Worm (Caenorhabditis elegans) whole organism, L1 larva: ENCODE data around the gene hst-3.2.

Experiments used
- C04F5.9 ChIP-seq: sonication (generic microtip); optimal IDR thresholded peaks from 2 replicates; lab custom pipeline; 2016; ENCODE audit warnings: missing genetic modification characterization, missing compliant biosample characterization
- F16B12.6 ChIP-seq: fragments of 150-350 bp; optimal IDR thresholded peaks from 2 replicates; lab custom pipeline; 2014; ENCODE audit warnings: missing biosample characterization, missing genetic modification characterization
- Y116A8C.19 ChIP-seq: sonication (generic microtip); optimal IDR thresholded peaks from 2 replicates; lab custom pipeline; 2016; ENCODE audit warnings: missing compliant biosample characterization, missing genetic modification characterization, borderline replicate concordance
- aha-1 ChIP-seq: fragments of 150-350 bp; optimal IDR thresholded peaks from 2 replicates; lab custom pipeline; 2014; ENCODE audit warnings: missing biosample characterization, missing genetic modification characterization
- aly-2 ChIP-seq: fragments of 150-350 bp; optimal IDR thresholded peaks from 2 replicates; lab custom pipeline; 2014; ENCODE audit warnings: missing biosample characterization, missing genetic modification characterization
- ama-1 ChIP-seq: fragments of 150-350 bp; optimal IDR thresholded peaks from 2 replicates; lab custom pipeline; 2014
- blmp-1 ChIP-seq: fragments of 150-350 bp; optimal IDR thresholded peaks from 2 replicates; lab custom pipeline; 2014; ENCODE audit warnings: missing biosample characterization, missing genetic modification characterization
- ceh-63 ChIP-seq: fragments of 200-800 bp; sonication (Bioruptor generic); optimal IDR thresholded peaks from 2 replicates; lab custom pipeline; 2018; ENCODE audit warnings: mild to moderate bottlenecking, missing genetic modification characterization, missing compliant biosample characterization
- ces-1 ChIP-seq: fragments of 150-350 bp; optimal IDR thresholded peaks from 2 replicates; lab custom pipeline; 2014; ENCODE audit warnings: missing biosample characterization, missing genetic modification reagents, missing genetic modification characterization
- dpl-1 ChIP-seq, 3 experiments: fragments of 150-350 bp in 2 of 3; sonication (generic microtip) in 1 of 3; optimal IDR thresholded peaks; 2 replicates each; lab custom pipeline; 2014 to 2017; ENCODE audit warnings: missing biosample characterization in 3 of 3, missing genetic modification characterization in 3 of 3, missing genetic modification reagents in 3 of 3
- efl-1 ChIP-seq, 4 experiments: fragments of 150-350 bp; optimal IDR thresholded peaks in 3 of 4; peaks in 1 of 4; 1 replicate in 1 of 4; 2 replicates in 3 of 4; lab custom pipeline; 2014; ENCODE audit warnings: missing biosample characterization in 2 of 4, missing genetic modification characterization in 2 of 4, missing genetic modification reagents in 2 of 4
- egl-13 ChIP-seq: sonication (generic microtip); optimal IDR thresholded peaks from 2 replicates; lab custom pipeline; 2016; ENCODE audit warnings: missing genotype, missing genetic modification reagents, missing genetic modification characterization, missing compliant biosample characterization
- egl-27 ChIP-seq, 2 experiments: fragments of 150-350 bp in 1 of 2; sonication (generic microtip); optimal IDR thresholded peaks; 3 replicates each; lab custom pipeline; 2017 to 2018; ENCODE audit warnings: missing biosample characterization in 2 of 2, missing genetic modification characterization in 2 of 2, missing genetic modification reagents in 2 of 2
- elt-3 ChIP-seq, 6 experiments: fragments of 150-350 bp in 1 of 6; sonication (generic microtip); optimal IDR thresholded peaks; 2 replicates each; lab custom pipeline; 2017 to 2018; ENCODE audit warnings: missing biosample characterization in 6 of 6, missing genetic modification characterization in 6 of 6, inconsistent platforms in 1 of 6
- fkh-4 ChIP-seq: sonication (generic microtip); optimal IDR thresholded peaks from 2 replicates; lab custom pipeline; 2016; ENCODE audit warnings: missing compliant biosample characterization, missing genetic modification characterization, borderline replicate concordance
- fos-1 ChIP-seq: fragments of 150-350 bp; optimal IDR thresholded peaks from 2 replicates; lab custom pipeline; 2014; ENCODE audit warnings: missing biosample characterization, missing genetic modification characterization
- hlh-17 ChIP-seq: fragments of 200-800 bp; sonication (Bioruptor generic); optimal IDR thresholded peaks from 2 replicates; lab custom pipeline; 2018; ENCODE audit warnings: missing genetic modification characterization, mild to moderate bottlenecking, missing compliant biosample characterization, moderate library complexity, borderline replicate concordance
- irx-1 ChIP-seq: sonication (generic microtip); optimal IDR thresholded peaks from 2 replicates; lab custom pipeline; 2016; ENCODE audit warnings: missing genetic modification characterization, missing compliant biosample characterization
- isw-1 ChIP-seq: fragments of 200-800 bp; sonication (Bioruptor generic); IDR thresholded peaks from 2 replicates; pipeline ENCODE4 v1.3.6; 2022; ENCODE audit warnings: missing genetic modification characterization, missing compliant biosample characterization
- lin-13 ChIP-seq: fragments of 150-350 bp; optimal IDR thresholded peaks from 2 replicates; lab custom pipeline; 2014; ENCODE audit warnings: missing biosample characterization, missing genetic modification reagents, missing genetic modification characterization
- lin-14 ChIP-seq: fragments of 200-800 bp; sonication (Bioruptor generic); optimal IDR thresholded peaks from 2 replicates; lab custom pipeline; 2018; ENCODE audit warnings: mild to moderate bottlenecking, missing genetic modification characterization, moderate library complexity, missing compliant biosample characterization
- lin-35 ChIP-seq, 2 experiments: fragments of 150-350 bp; optimal IDR thresholded peaks; 2 replicates each; lab custom pipeline; 2014; ENCODE audit warnings: missing biosample characterization in 2 of 2, missing genetic modification characterization in 2 of 2, missing genetic modification reagents in 2 of 2
- lin-39 ChIP-seq: fragments of 150-350 bp; optimal IDR thresholded peaks from 2 replicates; lab custom pipeline; 2014; ENCODE audit warnings: missing biosample characterization, missing genetic modification reagents, missing genetic modification characterization
- lir-3 ChIP-seq: sonication (generic microtip); optimal IDR thresholded peaks from 2 replicates; lab custom pipeline; 2016; ENCODE audit warnings: mild to moderate bottlenecking, missing genetic modification characterization, moderate library complexity, missing compliant biosample characterization; ENCODE audit not compliant: poor library complexity
- lsy-2 ChIP-seq, 2 experiments: fragments of 150-350 bp; optimal IDR thresholded peaks; 2 replicates each; lab custom pipeline; 2014; ENCODE audit warnings: missing biosample characterization in 2 of 2, missing genetic modification characterization in 2 of 2
- mab-9 ChIP-seq: fragments of 200-800 bp; sonication (Bioruptor generic); IDR thresholded peaks from 2 replicates; pipeline ENCODE4 v1.3.6; 2022; ENCODE audit warnings: missing genetic modification reagents, missing genetic modification characterization, missing compliant biosample characterization
- mdl-1 ChIP-seq, 2 experiments: fragments of 150-350 bp; optimal IDR thresholded peaks; 2 replicates each; lab custom pipeline; 2014 to 2017; ENCODE audit warnings: missing biosample characterization in 2 of 2, missing genetic modification characterization in 2 of 2, inconsistent platforms in 1 of 2
- mef-2 ChIP-seq: fragments of 150-350 bp; optimal IDR thresholded peaks from 2 replicates; lab custom pipeline; 2014; ENCODE audit warnings: missing biosample characterization, missing genetic modification characterization
- nhr-11 ChIP-seq: fragments of 150-350 bp; optimal IDR thresholded peaks from 2 replicates; lab custom pipeline; 2014; ENCODE audit warnings: missing biosample characterization, missing genetic modification characterization
- nhr-19 ChIP-seq: fragments of 200-800 bp; sonication (Bioruptor generic); conservative IDR thresholded peaks from 2 replicates; pipeline ENCODE4 v1.3.6; 2022; ENCODE audit warnings: missing genetic modification characterization, missing compliant biosample characterization
- nhr-28 ChIP-seq: fragments of 150-350 bp; optimal IDR thresholded peaks from 2 replicates; lab custom pipeline; 2014; ENCODE audit warnings: missing biosample characterization, missing genetic modification characterization
- nhr-71 ChIP-seq: sonication (generic microtip); optimal IDR thresholded peaks from 2 replicates; lab custom pipeline; 2016; ENCODE audit warnings: mild to moderate bottlenecking, missing genetic modification characterization, moderate library complexity, missing compliant biosample characterization
- nhr-76 ChIP-seq: sonication (generic microtip); optimal IDR thresholded peaks from 2 replicates; lab custom pipeline; 2017; ENCODE audit warnings: missing biosample characterization, missing genetic modification characterization
- nhr-77 ChIP-seq: fragments of 150-350 bp; optimal IDR thresholded peaks from 2 replicates; lab custom pipeline; 2014; ENCODE audit warnings: missing biosample characterization, missing genetic modification characterization
- nhr-85 ChIP-seq: sonication (generic microtip); peaks from one replicate; lab custom pipeline; 2016; ENCODE audit warnings: missing genetic modification characterization, inconsistent platforms, missing compliant biosample characterization
- nhr-90 ChIP-seq: sonication (generic microtip); optimal IDR thresholded peaks from 2 replicates; lab custom pipeline; 2016; ENCODE audit warnings: mild to moderate bottlenecking, missing genetic modification characterization, missing compliant biosample characterization; ENCODE audit not compliant: poor library complexity
- rnt-1 ChIP-seq: sonication (generic microtip); optimal IDR thresholded peaks from 2 replicates; lab custom pipeline; 2016; ENCODE audit warnings: mild to moderate bottlenecking, missing genetic modification characterization, moderate library complexity, missing compliant biosample characterization
- skn-1 ChIP-seq: fragments of 150-350 bp; optimal IDR thresholded peaks from 2 replicates; lab custom pipeline; 2014; ENCODE audit warnings: missing biosample characterization, missing genetic modification characterization
- snu-23 ChIP-seq: sonication (generic microtip); optimal IDR thresholded peaks from 2 replicates; lab custom pipeline; 2016; ENCODE audit warnings: missing genetic modification characterization, missing compliant biosample characterization
- sup-37 ChIP-seq: fragments of 200-800 bp; sonication (Bioruptor generic); optimal IDR thresholded peaks from 2 replicates; lab custom pipeline; 2018; ENCODE audit warnings: mild to moderate bottlenecking, missing genetic modification characterization, missing compliant biosample characterization
- tbx-2 ChIP-seq: sonication (generic microtip); optimal IDR thresholded peaks from 2 replicates; lab custom pipeline; 2016; ENCODE audit warnings: missing genetic modification characterization, missing compliant biosample characterization
- tlp-1 ChIP-seq: fragments of 150-350 bp; optimal IDR thresholded peaks from 2 replicates; lab custom pipeline; 2014; ENCODE audit warnings: missing biosample characterization, missing genetic modification characterization
- unc-130 ChIP-seq: fragments of 150-350 bp; optimal IDR thresholded peaks from 2 replicates; lab custom pipeline; 2017; ENCODE audit warnings: missing biosample characterization, missing genetic modification characterization, inconsistent platforms
- unc-98 ChIP-seq: fragments of 200-800 bp; sonication (Bioruptor generic); IDR thresholded peaks from 2 replicates; pipeline ENCODE4 v1.3.6; 2022; ENCODE audit warnings: missing genetic modification characterization, missing compliant biosample characterization
- vab-15 ChIP-seq: sonication (generic microtip); optimal IDR thresholded peaks from 2 replicates; lab custom pipeline; 2017; ENCODE audit warnings: missing genotype, mild to moderate bottlenecking, missing genetic modification characterization, missing compliant biosample characterization
- xbp-1 ChIP-seq: sonication (generic microtip); optimal IDR thresholded peaks from 2 replicates; lab custom pipeline; 2016; ENCODE audit warnings: missing genetic modification characterization, missing compliant biosample characterization

Gene hst-3.2

ce11 chrX:2923888-2924287 is at the start of gene hst-3.2:
Gene hst-3.2, minus strand, starts transcription at chrX:2923988.
- TF ChIP-seq dpl-1 (GFP tag; optimal IDR thresholded peaks at IDR 0.05; lab: Kevin White, UChicago), result no peak

DNA sequence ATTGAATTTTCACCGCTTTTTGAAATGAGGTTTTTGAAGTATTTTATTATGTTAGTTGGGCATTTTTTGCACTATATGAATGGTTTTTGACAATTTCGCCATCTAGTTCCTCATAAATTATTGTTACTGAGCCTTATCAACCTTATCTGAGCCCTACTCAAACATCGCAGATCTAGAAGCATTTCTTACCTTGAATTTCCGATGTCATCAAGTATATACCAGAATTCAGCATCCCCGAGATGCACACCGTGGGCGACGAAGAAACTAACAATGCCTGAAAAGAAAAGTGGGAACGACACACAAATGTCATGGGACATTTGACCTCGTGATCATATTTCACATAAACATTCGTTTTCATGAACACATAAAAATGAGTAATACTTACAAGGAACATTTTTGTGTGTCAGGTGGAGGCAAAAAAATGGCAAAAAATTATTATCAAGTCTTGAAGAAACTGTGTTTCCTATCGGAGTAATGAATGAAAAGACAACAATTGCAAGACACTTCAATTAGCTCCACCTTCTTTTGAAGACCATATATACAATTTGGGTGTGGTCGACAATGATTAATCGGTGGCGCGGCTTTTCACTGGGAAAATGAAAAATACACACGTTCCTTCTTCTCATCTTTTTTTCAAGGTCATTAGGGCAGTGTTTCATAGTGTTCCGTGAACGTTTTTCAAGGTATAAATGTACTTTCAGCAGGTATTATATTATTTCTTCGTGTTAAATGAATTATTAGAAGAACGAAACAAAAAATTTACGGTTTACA is 48.7 kb upstream of the hst-3.2 start:
- TF ChIP-seq mef-2 (tag; lab: Kevin White, UChicago) (no peak), blmp-1 (tag; lab: Kevin White, UChicago) (peak; percentile 36), isw-1 (GFP tag; lab: Robert Waterston, UW) (no peak), tbx-2 (tag; lab: Kevin White, UChicago) (no peak), Y116A8C.19 (tag; lab: Kevin White, UChicago) (no peak), aha-1 (no peak), ama-1 (no peak), nhr-85 (tag; lab: Kevin White, UChicago) (peak; percentile 56), nhr-71 (tag; lab: Kevin White, UChicago) (peak; percentile 14), mab-9 (GFP tag; lab: Robert Waterston, UW) (no peak), lir-3 (tag; lab: Kevin White, UChicago) (peak; percentile 0), nhr-28 (tag; lab: Kevin White, UChicago) (no peak), nhr-77 (no peak), ceh-63 (GFP tag; lab: Kevin White, UChicago) (peak; percentile 41), nhr-19 (no peak), rnt-1 (tag; lab: Kevin White, UChicago) (no peak), lin-14 (peak; percentile 21), efl-1 (optimal IDR thresholded peaks at IDR 0.05; lab: Kevin White, UChicago) (no peak), efl-1 (GFP tag; optimal IDR thresholded peaks at IDR 0.05 in 1 of 2; lab: Kevin White, UChicago) (peak in 1 of 2 experiments; percentile 88), unc-130 (tag; lab: Kevin White, UChicago) (no peak), snu-23 (GFP tag; lab: Kevin White, UChicago) (peak; percentile 11), lin-35 (GFP tag; optimal IDR thresholded peaks at IDR 0.05; lab: Kevin White, UChicago) (peak in 1 of 2 experiments; percentile 58), ces-1 (no peak), sup-37 (peak; percentile 1), skn-1 (tag; lab: Kevin White, UChicago) (peak; percentile 31), vab-15 (tag; lab: Kevin White, UChicago) (no peak)
- TF ChIP-seq, all 84 proteins: peak for 11

DNA sequence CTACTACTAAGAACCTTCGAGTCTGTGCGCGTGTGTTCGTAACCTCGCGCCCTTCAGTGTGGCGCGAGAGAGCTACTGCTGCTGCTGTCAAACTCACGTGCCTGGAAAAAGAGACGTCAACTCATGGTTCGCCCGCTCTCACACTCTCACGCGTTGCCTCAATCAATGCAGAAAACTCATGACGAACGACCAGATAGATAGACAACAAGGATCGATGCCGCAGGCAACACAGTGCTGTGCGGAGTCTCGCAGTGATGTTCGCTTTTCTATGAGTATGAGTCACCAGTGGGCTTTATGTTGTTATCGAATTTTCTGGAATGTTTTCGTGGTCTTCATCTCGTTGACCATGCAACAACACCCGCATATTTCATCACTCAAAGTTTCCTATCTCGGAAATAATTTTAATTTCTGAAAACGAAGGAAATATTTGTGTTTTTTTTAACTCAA is 47.8 kb upstream of the hst-3.2 start:
- TF ChIP-seq lin-39 (tag; lab: Kevin White, UChicago) (no peak), fos-1 (tag; lab: Kevin White, UChicago) (no peak), tlp-1 (tag; lab: Kevin White, UChicago) (no peak), nhr-90 (tag; lab: Kevin White, UChicago) (no peak), lsy-2 (tag; optimal IDR thresholded peaks at IDR 0.05; lab: Kevin White, UChicago) (peak; percentile 58), unc-98 (no peak), isw-1 (GFP tag; lab: Robert Waterston, UW) (no peak; the same call in 1 of the 2 replicates), efl-1 (optimal IDR thresholded peaks at IDR 0.05; lab: Kevin White, UChicago) (peak; percentile 7 to 20), efl-1 (GFP tag; optimal IDR thresholded peaks at IDR 0.05 in 1 of 2; lab: Kevin White, UChicago) (peak in 1 of 2 experiments; percentile 54), nhr-11 (tag; lab: Kevin White, UChicago) (peak; percentile 59), nhr-76 (tag; lab: Kevin White, UChicago) (no peak), xbp-1 (tag; lab: Kevin White, UChicago) (peak; percentile 48), snu-23 (GFP tag; lab: Kevin White, UChicago) (peak; percentile 79), aly-2 (tag; lab: Kevin White, UChicago) (no peak), hlh-17 (GFP tag; lab: Kevin White, UChicago) (no peak), F16B12.6 (tag; lab: Kevin White, UChicago) (no peak), skn-1 (tag; lab: Kevin White, UChicago) (peak; percentile 10), egl-13 (tag; lab: Kevin White, UChicago) (peak; percentile 55), lin-13 (peak; percentile 56), ces-1 (no peak), irx-1 (tag; lab: Kevin White, UChicago) (no peak), elt-3 (tag; optimal IDR thresholded peaks at IDR 0.05; lab: Kevin White, UChicago) (no peak), egl-27 (tag; optimal IDR thresholded peaks at IDR 0.05; lab: Kevin White, UChicago) (no peak), fkh-4 (tag; lab: Kevin White, UChicago) (no peak), nhr-19 (peak; percentile 71), C04F5.9 (peak; percentile 49), dpl-1 (GFP tag; optimal IDR thresholded peaks at IDR 0.05; lab: Kevin White, UChicago) (peak in 2 of 3 experiments; percentile 31 to 43), mdl-1 (tag; optimal IDR thresholded peaks at IDR 0.05; lab: Kevin White, UChicago) (peak in 1 of 2 experiments; percentile 95), lin-35 (GFP tag; optimal IDR thresholded peaks at IDR 0.05; lab: Kevin White, UChicago) (peak; percentile 34 to 82)
